Fruit fly (Drosophila melanogaster) whole organism, embryonic: ENCODE results near the gene Liprin-beta.

Experiments used
- BEAF-32 ChIP-seq: fragments of 200-800 bp; sonication (Bioruptor generic); optimal IDR thresholded peaks from 3 replicates; lab custom pipeline; 2017; ENCODE audit warnings: missing biosample characterization, missing genetic modification characterization, mild to moderate bottlenecking, moderate library complexity, missing genetic modification reagents
- CG13296 ChIP-seq: fragments of 200-800 bp; sonication (Bioruptor generic); optimal IDR thresholded peaks from 3 replicates; lab custom pipeline; 2018; ENCODE audit warnings: missing biosample characterization, mild to moderate bottlenecking, missing genetic modification characterization
- CG13624 ChIP-seq: fragments of 200-800 bp; sonication (Bioruptor generic); optimal IDR thresholded peaks from 2 replicates; lab custom pipeline; 2016; ENCODE audit warnings: missing biosample characterization, missing genetic modification characterization
- CG14710 ChIP-seq: fragments of 200-800 bp; sonication (Bioruptor generic); optimal IDR thresholded peaks from 3 replicates; lab custom pipeline; 2019; ENCODE audit warnings: missing biosample characterization, mild to moderate bottlenecking, missing genetic modification characterization, moderate library complexity
- CG15514 ChIP-seq: fragments of 200-800 bp; sonication (Bioruptor generic); optimal IDR thresholded peaks from 3 replicates; lab custom pipeline; 2017; ENCODE audit warnings: missing biosample characterization, missing genetic modification characterization, mild to moderate bottlenecking, moderate library complexity, missing genetic modification reagents
- CG18476 ChIP-seq: fragments of 200-800 bp; sonication (Bioruptor generic); optimal IDR thresholded peaks from 2 replicates; lab custom pipeline; 2016; ENCODE audit warnings: missing biosample characterization, mild to moderate bottlenecking, missing genetic modification characterization
- CG2120 ChIP-seq: fragments of 200-800 bp; sonication (Bioruptor generic); optimal IDR thresholded peaks from 3 replicates; lab custom pipeline; 2016; ENCODE audit warnings: missing biosample characterization, missing genetic modification characterization
- CG2712 ChIP-seq: fragments of 200-800 bp; optimal IDR thresholded peaks from 3 replicates; lab custom pipeline; 2019; ENCODE audit warnings: missing biosample characterization, mild to moderate bottlenecking, missing genetic modification characterization, moderate library complexity
- CG31224 ChIP-seq: fragments of 200-800 bp; sonication (Bioruptor generic); IDR thresholded peaks from 2 replicates; pipeline ENCODE4 v1.3.6; 2022; ENCODE audit warnings: missing biosample characterization, missing genetic modification characterization
- CG34224 ChIP-seq: fragments of 200-800 bp; sonication (Bioruptor generic); IDR thresholded peaks from 3 replicates; pipeline ENCODE4 v1.3.6; 2022; ENCODE audit warnings: missing biosample characterization, missing genetic modification characterization; ENCODE audit not compliant: partially characterized antibody
- CG3995 ChIP-seq: fragments of 200-800 bp; sonication (Bioruptor generic); optimal IDR thresholded peaks from 3 replicates; lab custom pipeline; 2016; ENCODE audit warnings: missing biosample characterization, missing genetic modification characterization
- CG7745 ChIP-seq: fragments of 200-800 bp; sonication (Bioruptor generic); optimal IDR thresholded peaks from 2 replicates; lab custom pipeline; 2018; ENCODE audit warnings: missing biosample characterization, mild to moderate bottlenecking, missing genetic modification characterization, moderate library complexity
- CG7987 ChIP-seq: fragments of 200-800 bp; sonication (Bioruptor generic); optimal IDR thresholded peaks from 2 replicates; lab custom pipeline; 2018; ENCODE audit warnings: missing biosample characterization, mild to moderate bottlenecking, missing genetic modification characterization, moderate library complexity
- CG8765 ChIP-seq: fragments of 200-800 bp; sonication (Bioruptor generic); IDR thresholded peaks from 2 replicates; pipeline ENCODE4 v1.3.6; 2022; ENCODE audit warnings: missing biosample characterization, missing genetic modification characterization
- CG9437 ChIP-seq: fragments of 200-800 bp; sonication (Bioruptor generic); optimal IDR thresholded peaks from 2 replicates; lab custom pipeline; 2018; ENCODE audit warnings: missing biosample characterization, mild to moderate bottlenecking, missing genetic modification characterization
- CG9876 ChIP-seq: fragments of 200-800 bp; sonication (Bioruptor generic); optimal IDR thresholded peaks from 2 replicates; lab custom pipeline; 2016; ENCODE audit warnings: missing biosample characterization, missing genetic modification characterization
- Dad ChIP-seq: fragments of 200-800 bp; sonication (Bioruptor generic); optimal IDR thresholded peaks from 3 replicates; lab custom pipeline; 2016; ENCODE audit warnings: missing biosample characterization, missing genetic modification characterization
- Dbx ChIP-seq: fragments of 200-800 bp; sonication (Bioruptor generic); IDR thresholded peaks from 3 replicates; pipeline ENCODE4 v1.3.6; 2022; ENCODE audit warnings: missing biosample characterization, missing genetic modification characterization
- Gug ChIP-seq: fragments of 200-800 bp; sonication (Bioruptor generic); IDR thresholded peaks from 4 replicates; pipeline ENCODE4 v1.3.6; 2022; ENCODE audit warnings: missing biosample characterization, missing genetic modification characterization
- Jarid2 ChIP-seq: fragments of 200-800 bp; sonication (Bioruptor generic); optimal IDR thresholded peaks from 3 replicates; lab custom pipeline; 2017; ENCODE audit warnings: mild to moderate bottlenecking, missing biosample characterization, missing genetic modification reagents, missing genetic modification characterization
- Mad ChIP-seq: fragments of 200-800 bp; sonication (Bioruptor generic); optimal IDR thresholded peaks from 2 replicates; lab custom pipeline; 2016; ENCODE audit warnings: missing biosample characterization, missing genetic modification characterization
- Max ChIP-seq: fragments of 200-800 bp; sonication (Bioruptor generic); optimal IDR thresholded peaks from 2 replicates; lab custom pipeline; 2016; ENCODE audit warnings: missing biosample characterization, mild to moderate bottlenecking, missing genetic modification characterization
- Opbp ChIP-seq: fragments of 200-800 bp; sonication (Bioruptor generic); IDR thresholded peaks from 3 replicates; pipeline ENCODE4 v1.3.6; 2022; ENCODE audit warnings: missing biosample characterization, missing genetic modification characterization; ENCODE audit not compliant: partially characterized antibody
- Sry-δ ChIP-seq: fragments of 200-800 bp; sonication (Bioruptor generic); optimal IDR thresholded peaks from 2 replicates; lab custom pipeline; 2016; ENCODE audit warnings: missing biosample characterization, missing genetic modification characterization
- Ssrp ChIP-seq: fragments of 200-800 bp; sonication (Bioruptor generic); optimal IDR thresholded peaks from 2 replicates; lab custom pipeline; 2018; ENCODE audit warnings: missing biosample characterization, mild to moderate bottlenecking, missing genetic modification characterization, moderate library complexity
- ac ChIP-seq: fragments of 200-800 bp; sonication (Bioruptor generic); optimal IDR thresholded peaks from 3 replicates; lab custom pipeline; 2017; ENCODE audit warnings: missing biosample characterization, mild to moderate bottlenecking, missing genetic modification characterization
- amos ChIP-seq: fragments of 200-800 bp; sonication (Bioruptor generic); IDR thresholded peaks from 2 replicates; pipeline ENCODE4 v1.3.6; 2022; ENCODE audit warnings: missing biosample characterization, missing genetic modification characterization; ENCODE audit not compliant: partially characterized antibody
- az2 ChIP-seq: fragments of 200-800 bp; sonication (Bioruptor generic); optimal IDR thresholded peaks from 3 replicates; lab custom pipeline; 2016; ENCODE audit warnings: missing biosample characterization, missing genetic modification characterization
- bigmax ChIP-seq: fragments of 200-800 bp; sonication (Bioruptor generic); optimal IDR thresholded peaks from 2 replicates; lab custom pipeline; 2018; ENCODE audit warnings: missing biosample characterization, mild to moderate bottlenecking, missing genetic modification characterization
- btn ChIP-seq: fragments of 200-800 bp; sonication (Bioruptor generic); optimal IDR thresholded peaks from 2 replicates; lab custom pipeline; 2016; ENCODE audit warnings: missing biosample characterization, missing genetic modification characterization
- ci ChIP-seq: fragments of 200-800 bp; sonication (Bioruptor generic); IDR thresholded peaks from 3 replicates; pipeline ENCODE4 v1.3.6; 2022; ENCODE audit warnings: missing biosample characterization, missing genetic modification characterization
- fu2 ChIP-seq: fragments of 200-800 bp; sonication (Bioruptor generic); optimal IDR thresholded peaks from 2 replicates; lab custom pipeline; 2016; ENCODE audit warnings: missing biosample characterization, missing genetic modification characterization
- gt ChIP-seq: fragments of 200-800 bp; sonication (Bioruptor generic); IDR thresholded peaks from 2 replicates; pipeline ENCODE4 v1.3.6; 2022; ENCODE audit warnings: missing biosample characterization, missing genetic modification characterization
- her ChIP-seq: fragments of 200-800 bp; sonication (Bioruptor generic); optimal IDR thresholded peaks from 2 replicates; lab custom pipeline; 2016; ENCODE audit warnings: missing biosample characterization, missing genetic modification characterization
- ind ChIP-seq: fragments of 200-800 bp; sonication (Bioruptor generic); optimal IDR thresholded peaks from 3 replicates; lab custom pipeline; 2016; ENCODE audit warnings: missing biosample characterization, missing genetic modification characterization
- inv ChIP-seq: fragments of 200-800 bp; sonication (Bioruptor generic); IDR thresholded peaks from 2 replicates; pipeline ENCODE4 v1.3.6; 2022; ENCODE audit warnings: missing biosample characterization, missing genetic modification characterization; ENCODE audit not compliant: partially characterized antibody
- knrl ChIP-seq: fragments of 200-800 bp; sonication (Bioruptor generic); IDR thresholded peaks from 3 replicates; pipeline ENCODE4 v1.3.6; 2022; ENCODE audit warnings: missing biosample characterization, missing genetic modification characterization; ENCODE audit not compliant: partially characterized antibody
- onecut ChIP-seq: fragments of 200-800 bp; sonication (Bioruptor generic); IDR thresholded peaks from 2 replicates; pipeline ENCODE4 v1.3.6; 2022; ENCODE audit warnings: missing biosample characterization, missing genetic modification characterization
- otp ChIP-seq: fragments of 200-800 bp; sonication (Bioruptor generic); IDR thresholded peaks from 3 replicates; pipeline ENCODE4, ENCODE4 v1.3.6; 2022; ENCODE audit warnings: missing biosample characterization, missing genetic modification characterization
- pho ChIP-seq: fragments of 200-800 bp; sonication (Bioruptor generic); optimal IDR thresholded peaks from 2 replicates; lab custom pipeline; 2016; ENCODE audit warnings: missing biosample characterization, missing genetic modification characterization
- phol ChIP-seq: fragments of 200-800 bp; sonication (Bioruptor generic); optimal IDR thresholded peaks from 3 replicates; lab custom pipeline; 2018; ENCODE audit warnings: missing biosample characterization, mild to moderate bottlenecking, missing genetic modification characterization, moderate library complexity
- pnt ChIP-seq: fragments of 200-800 bp; sonication (Bioruptor generic); optimal IDR thresholded peaks from 3 replicates; lab custom pipeline; 2016; ENCODE audit warnings: missing biosample characterization, missing genetic modification characterization
- prd ChIP-seq, 3 experiments: fragments of >200 bp in 2 of 3; fragments of 200-800 bp in 1 of 3; sonication (Bioruptor generic) in 1 of 3; optimal IDR thresholded peaks in 2 of 3; IDR thresholded peaks in 1 of 3; 2 replicates in 2 of 3; 3 replicates in 1 of 3; pipeline versions ENCODE4 v1.3.6 to Lab custom; 2017 to 2022; ENCODE audit warnings: missing biosample characterization in 1 of 3, missing genetic modification characterization in 1 of 3
- pum ChIP-seq: fragments of 200-800 bp; sonication (Bioruptor generic); optimal IDR thresholded peaks from 2 replicates; lab custom pipeline; 2016; ENCODE audit warnings: missing biosample characterization, missing genetic modification characterization
- schlank ChIP-seq: fragments of 200-800 bp; sonication (Bioruptor generic); optimal IDR thresholded peaks from 2 replicates; lab custom pipeline; 2018; ENCODE audit warnings: missing biosample characterization, mild to moderate bottlenecking, missing genetic modification characterization
- sd ChIP-seq: fragments of 200-800 bp; sonication (Bioruptor generic); optimal IDR thresholded peaks from 3 replicates; lab custom pipeline; 2018; ENCODE audit warnings: missing biosample characterization, mild to moderate bottlenecking, missing genetic modification characterization, moderate library complexity
- vnd ChIP-seq: fragments of 200-800 bp; sonication (Bioruptor generic); IDR thresholded peaks from 3 replicates; pipeline ENCODE4 v1.3.6; 2022; ENCODE audit warnings: missing biosample characterization, missing genetic modification characterization; ENCODE audit not compliant: partially characterized antibody
- zfh2 ChIP-seq: fragments of 200-800 bp; sonication (Bioruptor generic); optimal IDR thresholded peaks from 2 replicates; lab custom pipeline; 2016; ENCODE audit warnings: missing biosample characterization, missing genetic modification characterization

Liprin-beta gene

DNA sequence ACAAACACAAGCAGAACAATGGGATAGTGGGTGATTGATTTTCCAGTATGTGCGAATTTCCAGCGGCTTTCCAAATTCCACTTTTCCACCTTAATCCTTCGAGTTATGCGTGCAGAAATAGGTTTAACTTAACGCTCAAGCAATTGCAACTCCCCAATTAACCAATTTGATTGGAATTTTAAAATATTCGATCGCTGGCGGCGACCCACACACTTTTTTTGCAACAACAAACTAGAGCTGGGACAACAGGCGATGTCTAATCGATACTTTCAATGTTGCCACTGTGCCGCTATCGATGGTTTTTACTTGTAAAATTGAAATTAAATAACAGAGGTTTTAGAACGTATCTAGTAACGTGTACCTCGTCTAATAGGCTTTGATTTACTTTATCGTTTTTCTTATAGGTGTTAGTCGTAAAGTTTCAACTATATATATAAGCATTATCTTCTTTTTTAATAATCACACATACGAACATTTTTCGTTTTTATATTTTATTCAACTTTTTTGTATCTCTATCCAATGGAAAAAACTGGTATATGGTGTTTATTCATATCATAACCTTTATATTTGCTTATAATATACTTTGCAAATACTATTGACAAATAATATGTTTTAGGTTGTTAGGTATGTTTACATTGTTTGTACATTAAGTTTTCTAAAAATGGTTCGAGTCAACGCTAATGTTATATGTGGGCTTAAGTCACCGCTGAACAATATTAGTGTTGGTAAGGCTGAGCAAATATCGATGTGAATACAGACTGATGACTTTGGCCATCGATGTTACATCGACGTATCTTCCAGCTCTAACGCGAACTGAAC is 26.8 kb upstream of the Liprin-beta start, which contains the start of the genes Abp1 and Tgi (continued):
- TF ChIP-seq Jarid2: no peak
- peak; percentile 79 for TF ChIP-seq knrl (GFP tag; lab: Robert Waterston, UW)
- peak; percentile 7 for TF ChIP-seq CG2712 (tag; lab: Kevin White, UChicago)
- TF ChIP-seq schlank (tag; lab: Kevin White, UChicago): no peak
- TF ChIP-seq CG7987 (GFP tag; lab: Kevin White, UChicago): no peak
- TF ChIP-seq gt (GFP tag; lab: Robert Waterston, UW): no peak
- no peak for TF ChIP-seq CG31224 (GFP tag; lab: Robert Waterston, UW)
- no peak for TF ChIP-seq pnt (GFP tag; lab: Kevin White, UChicago)
- peak; percentile 44 for TF ChIP-seq CG9876 (GFP tag; lab: Kevin White, UChicago)
- TF ChIP-seq CG13296 (GFP tag; lab: Kevin White, UChicago): no peak
- no peak for TF ChIP-seq ac
- TF ChIP-seq Opbp: peak; percentile 89
- TF ChIP-seq her (GFP tag; lab: Kevin White, UChicago): peak; percentile 36
- peak; percentile 69 for TF ChIP-seq inv (GFP tag; lab: Robert Waterston, UW)
- no peak for TF ChIP-seq sd
- no peak for TF ChIP-seq otp
- TF ChIP-seq vnd (GFP tag; lab: Robert Waterston, UW): peak; percentile 66
- TF ChIP-seq Gug (GFP tag; lab: Robert Waterston, UW): peak; percentile 12; the same call in 1 of the 4 replicates
- no peak for TF ChIP-seq Ssrp (tag; lab: Kevin White, UChicago)
- peak; percentile 71 for TF ChIP-seq CG2120 (GFP tag; lab: Kevin White, UChicago)
- TF ChIP-seq phol (tag; lab: Kevin White, UChicago): peak; percentile 19
- TF ChIP-seq ci: 0 out of 3 replicates have a peak, but pooled peaks have one; percentile 42
- TF ChIP-seq onecut (GFP tag; lab: Robert Waterston, UW): peak; percentile 80
- no peak for TF ChIP-seq Max
- TF ChIP-seq prd (optimal IDR thresholded peaks at IDR 0.05; lab: Kevin White, UChicago): no peak
- peak; percentile 21; the same call in 1 of the 3 replicates for TF ChIP-seq prd (GFP tag; IDR thresholded peaks at IDR 0.05; lab: Robert Waterston, UW)
- no peak for TF ChIP-seq bigmax (GFP tag; lab: Kevin White, UChicago)
- peak; percentile 29 for TF ChIP-seq Dad (GFP tag; lab: Kevin White, UChicago)
- TF ChIP-seq CG15514: peak; percentile 87
- TF ChIP-seq Dbx (GFP tag; lab: Robert Waterston, UW): peak; percentile 54; the same call in 2 of the 3 replicates
- TF ChIP-seq CG14710 (tag; lab: Kevin White, UChicago): peak; percentile 82
- TF ChIP-seq BEAF-32 (GFP tag; lab: Kevin White, UChicago): peak; percentile 91
- peak; percentile 10 for TF ChIP-seq CG18476 (GFP tag; lab: Kevin White, UChicago)
- peak; percentile 60 for TF ChIP-seq CG13624 (GFP tag; lab: Kevin White, UChicago)
- peak; percentile 93 for TF ChIP-seq Sry-δ (GFP tag; lab: Kevin White, UChicago)
- peak; percentile 33 for TF ChIP-seq ind (GFP tag; lab: Kevin White, UChicago)
- TF ChIP-seq CG8765 (GFP tag; lab: Robert Waterston, UW): no peak
- TF ChIP-seq az2 (GFP tag; lab: Kevin White, UChicago): peak; percentile 7
- no peak for TF ChIP-seq btn (GFP tag; lab: Kevin White, UChicago)
- TF ChIP-seq pum (GFP tag; lab: Kevin White, UChicago): peak; percentile 3
- peak; percentile 52 for TF ChIP-seq zfh2 (GFP tag; lab: Kevin White, UChicago)
- peak; percentile 77 for TF ChIP-seq CG34224 (GFP tag; lab: Robert Waterston, UW)
- peak; percentile 95 for TF ChIP-seq amos (GFP tag; lab: Robert Waterston, UW)
- TF ChIP-seq CG3995: peak; percentile 16
- TF ChIP-seq fu2 (GFP tag; lab: Kevin White, UChicago): peak; percentile 37
- no peak for TF ChIP-seq CG7745 (tag; lab: Kevin White, UChicago)
- peak; percentile 46 for TF ChIP-seq pho (GFP tag; lab: Kevin White, UChicago)
- TF ChIP-seq Mad: no peak
- no peak for TF ChIP-seq CG9437 (GFP tag; lab: Kevin White, UChicago)
